Fruit fly (Drosophila melanogaster) whole organism, larva: ENCODE measurements around the gene mRpL21.

Experiments used
- noc ChIP-seq: fragments of 200-800 bp; sonication (Bioruptor generic); optimal IDR thresholded peaks from 3 replicates; lab custom pipeline; 2019; ENCODE audit warnings: missing biosample characterization, mild to moderate bottlenecking, missing genetic modification characterization, moderate library complexity

Gene mRpL21

DNA sequence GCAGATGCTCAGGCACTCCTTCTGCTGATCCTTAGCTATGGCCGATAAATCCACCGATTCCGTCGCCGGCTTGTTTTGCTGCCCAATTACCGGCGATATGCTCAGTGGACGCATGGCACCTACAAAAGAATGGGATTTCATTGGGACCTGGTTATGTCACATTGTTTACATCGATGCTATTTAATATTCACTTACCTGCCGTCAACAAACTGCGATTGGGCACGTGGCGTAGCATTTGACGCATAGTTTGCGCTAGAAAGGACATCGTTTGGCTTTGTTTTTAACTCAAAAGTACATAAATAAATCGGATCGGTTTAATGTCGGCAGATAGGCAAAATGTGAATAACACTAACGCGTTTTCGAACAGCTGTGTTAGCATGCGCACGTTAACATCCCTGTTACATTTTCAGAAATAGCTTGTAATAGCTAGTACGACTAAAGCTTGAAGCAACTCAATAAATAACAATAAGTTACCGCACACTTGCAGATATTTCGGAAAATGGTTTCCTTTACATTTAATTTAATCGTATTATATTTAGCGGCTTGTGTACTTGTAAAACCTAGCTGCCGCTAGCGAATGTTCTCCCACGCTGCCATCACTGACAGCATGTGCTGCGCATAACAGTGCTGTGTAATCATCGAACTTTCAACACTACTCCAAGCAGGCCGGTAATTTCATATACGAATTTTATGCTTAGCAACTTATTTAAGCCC, at the start of gene mRpL21, which contains the start of gene rept:
TSS of gene mRpL21 (minus strand) at position 347 of the 714 bp plus-strand sequence.
TSS of gene rept (plus strand) at position 626 of the 714 bp plus-strand sequence.
- TF ChIP-seq noc (tag; lab: Kevin White, UChicago): peak; percentile 66

DNA sequence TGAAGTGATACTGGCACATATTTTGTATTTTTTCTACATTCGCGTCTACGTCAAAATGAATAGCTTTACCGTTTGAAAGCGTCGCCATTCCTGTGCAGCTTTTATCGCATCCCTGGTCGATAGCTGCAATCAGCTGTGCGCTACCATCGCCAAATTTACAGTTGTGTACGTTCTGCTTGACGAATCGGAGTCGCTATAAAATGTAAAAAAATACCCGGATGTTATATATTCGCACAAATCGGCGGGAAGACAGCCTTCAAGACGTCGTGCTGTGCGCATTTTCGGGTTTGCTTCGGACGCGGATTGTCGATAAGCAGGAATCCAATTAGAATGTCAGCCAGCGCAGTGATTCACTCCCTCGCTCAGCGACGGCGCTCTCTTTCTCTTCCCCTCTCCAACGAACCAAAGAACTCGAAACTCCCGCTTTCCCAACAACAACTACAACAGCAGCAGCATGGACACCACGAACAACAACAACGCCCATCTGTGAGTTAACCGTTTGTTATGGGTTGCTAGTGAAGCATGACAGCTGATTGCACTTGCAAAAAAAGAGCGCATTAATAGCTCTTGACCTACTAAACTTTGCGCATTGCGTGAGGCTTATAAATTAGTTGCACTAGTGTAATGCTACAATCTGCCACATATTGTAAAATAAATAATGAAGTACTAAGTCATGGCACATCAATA, 39.9 kb upstream of the mRpL21 start:
- peak; percentile 23 for TF ChIP-seq noc (tag; lab: Kevin White, UChicago)

DNA sequence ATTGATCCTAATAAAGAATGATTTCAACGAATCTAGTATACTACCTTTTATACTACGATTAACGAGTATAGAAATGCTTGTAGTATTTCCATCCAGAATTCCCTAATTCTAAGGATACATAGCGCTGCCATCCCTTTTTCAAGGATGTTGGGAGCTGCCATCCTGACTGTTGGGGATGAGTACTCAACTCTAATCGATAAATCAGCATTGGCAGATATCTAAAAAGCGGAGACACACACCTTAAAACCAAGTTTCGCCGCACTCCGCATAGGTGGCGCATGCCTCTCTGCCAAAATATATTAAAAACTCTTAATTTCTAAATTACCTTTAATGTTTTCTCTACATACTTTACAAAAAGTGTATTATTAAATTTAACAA, 39.4 kb upstream of the mRpL21 start, which contains the start of gene fal:
TSS of gene fal (plus strand) at position 330 of the 378 bp plus-strand sequence.
- no peak for TF ChIP-seq noc (tag; lab: Kevin White, UChicago)

DNA sequence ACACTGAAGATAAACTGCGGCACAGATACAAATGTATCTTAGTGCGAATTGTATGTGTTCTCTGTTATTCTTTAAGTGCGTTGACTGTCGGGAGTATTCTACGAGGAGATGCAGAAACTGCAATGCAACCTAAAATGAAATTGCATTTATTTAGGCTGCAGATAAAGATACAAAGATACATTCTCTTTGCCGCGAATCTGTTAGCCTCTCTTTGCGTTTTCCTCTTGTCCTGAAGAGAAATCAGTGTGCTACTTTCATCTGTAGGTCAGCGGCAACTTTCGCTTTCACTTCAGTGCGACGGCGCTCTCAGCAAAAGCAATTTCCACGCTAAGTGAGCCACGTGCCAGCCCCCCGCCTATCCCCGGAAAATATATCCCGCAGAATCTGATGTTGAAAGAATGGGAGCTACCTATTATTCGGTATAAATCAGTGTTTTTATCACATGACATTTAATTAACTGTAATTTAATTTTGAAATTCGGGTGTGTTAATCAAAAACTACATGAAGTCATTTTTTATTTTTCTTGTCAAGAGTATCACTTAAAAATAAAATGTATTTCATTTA, 38.4 kb upstream of the mRpL21 start:
- TF ChIP-seq noc (tag; lab: Kevin White, UChicago): no peak

DNA sequence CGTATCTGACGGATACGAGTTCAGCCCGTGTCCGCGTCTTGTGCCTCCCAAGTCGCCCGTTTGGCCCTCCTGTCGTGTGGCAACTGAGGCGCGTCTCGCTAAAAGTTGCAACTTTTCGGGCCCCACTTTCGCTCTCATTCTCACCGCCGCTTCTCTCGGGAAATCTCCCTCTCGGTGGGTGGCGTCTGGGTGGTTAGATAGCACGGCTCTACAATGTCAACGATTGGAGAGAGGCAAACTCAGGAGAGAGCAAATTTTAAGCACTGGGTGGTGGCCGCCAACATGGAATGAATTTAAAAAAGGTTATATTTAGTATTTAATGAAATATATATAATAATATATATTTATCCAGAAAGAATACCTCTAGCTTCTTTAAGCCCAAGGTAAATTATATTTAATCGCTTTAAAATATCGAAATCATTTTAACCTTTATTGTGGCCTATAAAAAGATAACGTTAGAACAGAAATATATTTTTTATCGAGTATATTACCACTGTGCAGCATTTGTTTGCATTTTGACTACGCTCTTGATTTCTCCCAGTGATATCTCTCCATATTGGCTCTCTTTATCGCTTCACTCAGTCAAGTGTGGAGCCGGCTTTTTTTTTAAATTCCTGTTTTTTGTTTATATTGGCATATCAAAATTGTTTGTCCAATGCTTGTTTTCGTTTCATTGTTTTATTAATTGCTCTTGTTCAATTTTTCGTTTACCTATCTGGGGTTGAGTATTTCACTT, 37.7 kb upstream of the mRpL21 start, which contains the start of gene Gbs-76A:
TSS of gene Gbs-76A (minus strand) at position 327 of the 736 bp plus-strand sequence.
- TF ChIP-seq noc (tag; lab: Kevin White, UChicago): peak; percentile 82

DNA sequence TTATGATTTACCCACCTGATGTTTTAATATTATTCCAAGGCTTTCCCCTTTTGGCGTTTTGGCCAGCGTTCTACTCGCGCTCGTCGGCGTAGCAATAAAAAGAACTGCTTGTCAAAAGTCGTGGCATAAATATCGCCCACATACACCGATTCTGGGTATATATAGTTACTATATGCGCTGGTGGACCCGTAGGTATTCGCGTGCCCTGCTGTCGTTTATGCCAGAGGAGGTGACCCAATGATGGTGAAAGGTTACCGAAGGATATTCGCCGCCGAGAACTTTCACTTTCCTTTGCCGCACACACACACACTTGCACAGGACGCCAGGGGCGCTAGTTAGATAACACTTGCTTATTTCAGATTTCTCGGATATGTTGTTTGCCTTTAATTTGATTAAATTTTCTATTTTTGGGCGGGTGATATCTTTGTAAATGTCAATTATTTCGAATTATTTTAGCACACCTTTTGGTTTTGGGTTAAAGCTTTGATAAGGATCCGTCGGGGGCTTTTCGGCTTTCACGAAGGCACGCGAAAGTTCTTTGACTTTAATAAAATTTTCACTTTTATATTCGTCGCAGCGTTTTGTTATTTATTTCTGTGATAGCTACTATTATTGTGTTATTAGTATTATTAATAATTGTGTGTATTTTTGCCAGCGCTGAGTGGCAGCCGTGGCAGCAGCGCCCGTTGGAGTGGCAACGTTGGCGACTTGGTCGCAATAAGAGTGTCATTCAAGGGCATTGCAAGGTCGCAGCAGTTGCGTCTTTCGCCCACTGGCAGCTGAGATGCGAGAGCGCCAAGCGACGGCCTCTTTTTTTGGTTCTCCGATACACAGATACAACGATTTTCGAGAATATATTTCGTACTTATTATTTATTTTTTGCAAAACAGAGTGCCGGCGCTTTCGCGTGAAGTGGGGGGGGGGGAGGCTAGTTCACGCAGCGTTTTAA, 36.9 kb upstream of the mRpL21 start:
- TF ChIP-seq noc (tag; lab: Kevin White, UChicago): no peak

DNA sequence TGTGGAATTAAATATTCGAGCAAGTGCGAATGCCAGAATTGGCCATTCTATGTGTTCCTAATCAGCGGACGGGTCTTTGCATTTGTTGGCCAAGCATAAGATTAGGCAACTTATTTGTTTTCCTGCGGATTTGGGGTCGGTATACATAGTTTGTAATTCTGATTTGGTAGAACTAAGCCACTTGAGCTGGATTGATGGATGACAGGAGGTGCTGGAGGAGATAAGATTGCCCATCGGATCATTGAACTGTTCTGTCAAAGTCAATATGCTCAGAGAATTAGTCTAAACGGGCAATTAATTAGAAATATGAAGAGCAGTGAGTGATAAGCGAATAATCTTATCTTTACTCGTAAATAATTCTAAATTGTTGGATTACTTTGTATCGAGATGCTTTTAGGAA, 34.5 kb upstream of the mRpL21 start:
- TF ChIP-seq noc (tag; lab: Kevin White, UChicago): peak; percentile 19

DNA sequence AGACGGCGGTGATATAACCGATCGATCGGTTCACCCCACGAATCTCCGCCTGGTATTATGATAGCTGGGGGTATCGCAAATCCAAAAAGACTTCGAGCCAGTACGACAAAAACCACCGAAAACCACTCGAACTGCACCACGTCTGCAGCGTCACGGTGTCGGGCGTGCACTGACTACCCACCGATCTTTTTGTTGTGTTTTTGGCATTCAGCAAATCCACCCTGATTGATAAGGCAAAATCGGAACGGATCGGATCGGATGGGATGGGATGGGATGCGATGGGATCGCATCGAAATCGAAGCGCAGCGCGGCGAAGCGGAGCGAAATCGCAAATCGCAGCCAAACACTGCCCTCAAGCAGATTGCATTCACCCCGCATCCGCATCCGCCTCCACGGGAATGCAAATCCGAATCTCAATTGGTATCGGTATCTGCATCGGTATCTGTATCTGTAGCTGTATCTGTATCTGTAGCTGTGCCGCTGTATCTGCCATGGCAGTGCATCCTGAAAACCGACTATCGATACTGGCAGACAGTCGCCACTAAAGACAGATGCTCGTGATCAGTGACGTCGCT, 33.6 kb upstream of the mRpL21 start:
- TF ChIP-seq noc (tag; lab: Kevin White, UChicago): no peak

DNA sequence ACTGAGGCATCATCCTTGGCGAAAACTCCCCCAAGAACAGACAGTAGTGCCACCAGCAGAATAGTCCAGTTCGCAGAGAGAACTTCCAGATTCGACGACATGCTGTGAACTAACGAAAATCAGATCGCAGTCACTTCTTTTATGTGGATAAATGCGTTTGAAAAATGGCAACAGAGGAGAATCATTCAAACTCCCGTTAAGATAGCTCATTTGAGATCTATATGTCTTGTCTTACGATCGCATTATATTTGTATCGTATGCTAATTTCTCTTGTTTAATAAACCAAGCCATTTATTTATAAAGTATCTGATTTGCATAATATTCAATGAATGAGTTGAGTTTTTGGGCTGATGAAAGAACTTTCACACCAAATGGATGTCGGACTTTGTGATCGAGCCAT, 25.8 kb upstream of the mRpL21 start, which contains the start of gene CG14089:
TSS of gene CG14089 (minus strand) at position 101 of the 400 bp plus-strand sequence.
- TF ChIP-seq noc (tag; lab: Kevin White, UChicago): no peak

DNA sequence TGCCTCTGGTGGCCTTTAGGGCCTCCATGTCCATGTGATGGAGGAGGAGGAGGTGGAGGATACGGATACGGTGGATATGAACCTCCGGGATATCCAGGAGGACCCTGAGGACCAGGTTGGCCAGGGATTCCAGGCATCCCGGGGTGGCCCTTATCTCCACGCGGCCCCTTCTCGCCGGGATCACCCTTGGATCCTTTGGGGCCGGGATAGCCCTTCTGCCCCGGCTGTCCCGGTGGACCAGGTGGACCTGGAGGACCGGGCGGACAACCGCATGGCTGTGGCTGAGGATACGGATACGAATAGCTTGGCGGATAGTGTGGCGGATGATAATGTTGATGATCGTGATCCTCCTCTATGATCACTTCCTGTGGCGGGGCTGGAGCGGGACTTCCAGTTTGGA, 25.4 kb upstream of the mRpL21 start:
- no peak for TF ChIP-seq noc (tag; lab: Kevin White, UChicago)

DNA sequence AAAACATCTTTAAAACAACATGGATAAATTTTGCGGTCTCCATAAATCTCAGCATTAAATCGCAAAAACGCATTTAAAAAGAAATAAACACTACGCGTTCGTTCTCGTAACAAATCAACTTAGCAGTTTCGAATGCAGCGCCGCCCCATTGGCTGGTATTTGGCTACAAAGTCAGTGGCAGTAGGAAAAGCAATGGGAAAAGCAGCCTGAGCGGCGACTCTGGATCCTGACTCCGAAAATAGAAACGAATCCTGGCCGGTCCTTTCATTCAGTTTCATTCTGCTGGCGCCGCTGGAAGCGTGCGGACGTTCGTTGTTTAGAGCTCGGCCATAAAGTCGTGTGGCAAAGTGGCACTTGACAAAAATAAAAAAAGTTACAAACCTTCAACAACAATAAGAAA, 20.6 kb upstream of the mRpL21 start, which contains the start of gene CG14086:
TSS of gene CG14086 (plus strand) at position 301 of the 400 bp plus-strand sequence.
- no peak for TF ChIP-seq noc (tag; lab: Kevin White, UChicago)

DNA sequence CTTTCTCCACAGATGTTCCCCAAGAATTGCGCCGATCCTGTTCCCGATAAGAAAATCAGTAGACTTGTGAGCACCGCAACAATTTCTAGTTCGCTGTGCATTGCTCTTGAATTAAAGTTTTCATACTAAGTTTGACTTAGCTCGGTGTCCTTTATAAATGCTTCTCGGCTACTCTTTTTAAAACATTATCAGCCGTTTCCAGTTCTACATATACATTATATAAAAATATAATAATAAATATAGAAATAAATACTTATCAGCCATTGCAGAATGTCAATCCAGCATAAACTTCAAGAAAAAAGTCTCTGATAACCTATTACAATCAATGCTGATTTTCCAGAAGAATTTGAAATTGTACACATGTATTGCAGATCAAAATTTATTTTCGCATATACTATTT, 15.7 kb upstream of the mRpL21 start, which contains the start of gene CG14088:
TSS of gene CG14088 (minus strand) at position 101 of the 400 bp plus-strand sequence.
- no peak for TF ChIP-seq noc (tag; lab: Kevin White, UChicago)

DNA sequence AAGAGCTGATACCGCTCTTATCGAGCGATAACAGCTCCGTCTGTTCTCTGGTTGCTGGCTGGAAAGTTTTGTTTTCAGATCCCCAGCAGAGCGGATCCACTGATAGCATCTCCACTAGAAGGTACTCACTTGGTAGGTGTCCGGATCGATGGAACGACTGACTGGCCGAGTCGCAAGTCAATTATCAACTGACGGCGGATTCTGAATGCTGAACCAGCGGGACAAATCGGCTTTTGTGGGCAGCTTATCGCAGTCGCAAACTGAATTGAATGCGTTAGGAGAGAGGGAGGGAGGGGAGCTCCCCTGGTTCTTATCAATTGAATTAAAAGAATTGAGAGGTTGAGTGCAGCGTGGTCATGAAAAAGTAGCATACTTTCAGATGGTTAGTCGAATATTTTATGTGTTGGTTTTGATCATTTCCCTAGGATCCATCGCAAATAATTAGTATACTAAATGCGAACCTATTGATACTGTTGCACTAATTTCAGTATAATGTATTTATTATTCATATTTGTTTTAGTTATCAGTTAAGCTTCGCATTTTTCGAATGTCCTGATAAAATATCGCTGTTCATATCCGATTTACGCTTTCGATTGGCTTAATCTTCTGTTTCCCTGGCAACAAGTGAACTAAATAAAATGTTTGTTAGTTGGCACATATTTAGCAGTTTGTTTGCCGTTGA, 14.0 kb upstream of the mRpL21 start, which contains the start of the genes Aldh7A1 and CG14085:
TSS of gene Aldh7A1 (minus strand) at position 194 of the 682 bp plus-strand sequence.
TSS of gene CG14085 (plus strand) at position 632 of the 682 bp plus-strand sequence.
- peak; percentile 83 for TF ChIP-seq noc (tag; lab: Kevin White, UChicago)
